Fruit fly (Drosophila melanogaster) whole organism: Measurements from ENCODE around the gene CG31661.

Source experiments
- pan ChIP-seq: fragments of >200 bp; optimal IDR thresholded peaks from 2 replicates; lab custom pipeline; 2017
- usp ChIP-seq: fragments of >200 bp; optimal IDR thresholded peaks from 2 replicates; lab custom pipeline; 2017; ENCODE audit warnings: missing biosample characterization, missing genetic modification characterization, mixed read lengths

dm6 chr2L:1447652-1448051 is 49.4 kb upstream of the CG31661 start:
- TF ChIP-seq usp (GFP tag; lab: Kevin White, UChicago) (no peak), pan (lab: Kevin White, UChicago) (no peak)
